Fruit fly (Drosophila melanogaster): Measurements from ENCODE around the gene TfIIB.

The TfIIB gene

dm6 chr2L:10408122-10408576 lies 23.0 kb upstream of the TfIIB start, which contains the start of the genes Ip259 and RpS27A (continued):
- TF ChIP-seq CG32767 (GFP tag; IDR thresholded peaks at IDR 0.05) (peak; percentile 61; the same call in 1 of the 2 replicates), fd64A (GFP tag; optimal IDR thresholded peaks at IDR 0.05) (peak; percentile 66), CG16779 (GFP tag; IDR thresholded peaks at IDR 0.05) (peak; percentile 80), Lpt (GFP tag; optimal IDR thresholded peaks at IDR 0.05) (no peak), cad (GFP tag; optimal IDR thresholded peaks at IDR 0.05) (no peak), C15 (GFP tag; IDR thresholded peaks at IDR 0.05) (peak; percentile 65; the same call in 2 of the 3 replicates), pros (GFP tag; optimal IDR thresholded peaks at IDR 0.05) (no peak), Hr51 (GFP tag; optimal IDR thresholded peaks at IDR 0.05) (peak in 1 of 2 experiments; percentile 38), CG18476 (GFP tag; optimal IDR thresholded peaks at IDR 0.05) (peak; percentile 42), tll (GFP tag; optimal IDR thresholded peaks at IDR 0.05) (no peak), sima (GFP tag; optimal IDR thresholded peaks at IDR 0.05) (peak; percentile 43), Doc2 (GFP tag; IDR thresholded peaks at IDR 0.05) (no peak), CG9817 (tag; optimal IDR thresholded peaks at IDR 0.05) (peak; percentile 70), chm (GFP tag; IDR thresholded peaks at IDR 0.05) (peak; percentile 86; the same call in 1 of the 2 replicates), gro (GFP tag; optimal IDR thresholded peaks at IDR 0.05) (peak; percentile 61), CG8359 (GFP tag; optimal IDR thresholded peaks at IDR 0.05; ENCODE audit: borderline replicate concordance) (peak; percentile 60), Mrtf (GFP tag; IDR thresholded peaks at IDR 0.05) (no peak; the same call in 1 of the 3 replicates), fd102C (GFP tag; optimal IDR thresholded peaks at IDR 0.05) (peak; percentile 2), CG30403 (GFP tag; optimal IDR thresholded peaks at IDR 0.05) (peak; percentile 56), knrl (GFP tag; IDR thresholded peaks at IDR 0.05; ENCODE audit: partially characterized antibody) (no peak; the same call in 2 of the 3 replicates), CG12104 (GFP tag; optimal IDR thresholded peaks at IDR 0.05) (peak; percentile 85), Hmr (GFP tag; optimal IDR thresholded peaks at IDR 0.05) (no peak), CkIIα-i1 (GFP tag; IDR thresholded peaks at IDR 0.05) (no peak), da (GFP tag; optimal IDR thresholded peaks at IDR 0.05) (peak; percentile 95), toy (GFP tag; IDR thresholded peaks at IDR 0.05) (no peak), Hmx (GFP tag; optimal IDR thresholded peaks at IDR 0.05) (peak; percentile 6), Ptx1 (GFP tag; IDR thresholded peaks at IDR 0.05) (peak; percentile 71; the same call in 1 of the 2 replicates), nerfin-2 (GFP tag; IDR thresholded peaks at IDR 0.05; ENCODE audit: partially characterized antibody) (no peak), gfzf (GFP tag; optimal IDR thresholded peaks at IDR 0.05) (peak; percentile 2), Trl (optimal IDR thresholded peaks at IDR 0.05) (no peak), Trl (GFP tag; optimal IDR thresholded peaks at IDR 0.05) (peak; percentile 78), CG10147 (GFP tag; optimal IDR thresholded peaks at IDR 0.05) (peak; percentile 66), ttk (GFP tag; IDR thresholded peaks at IDR 0.05) (peak; percentile 75), CG4820 (GFP tag; optimal IDR thresholded peaks at IDR 0.05) (peak; percentile 45), onecut (GFP tag; IDR thresholded peaks at IDR 0.05) (peak; percentile 75), CG4854 (GFP tag; optimal IDR thresholded peaks at IDR 0.05) (peak; percentile 57), Sin3A (optimal IDR thresholded peaks at IDR 0.05) (no peak), CG4424 (GFP tag; optimal IDR thresholded peaks at IDR 0.05) (peak; percentile 70), CG2678 (tag; optimal IDR thresholded peaks at IDR 0.05) (no peak), unpg (GFP tag; optimal IDR thresholded peaks at IDR 0.05) (peak; percentile 76), cwo (GFP tag; optimal IDR thresholded peaks at IDR 0.05) (no peak), CG2199 (GFP tag; IDR thresholded peaks at IDR 0.05) (no peak), psq (GFP tag; optimal IDR thresholded peaks at IDR 0.05) (peak; percentile 27), CG3847 (GFP tag; IDR thresholded peaks at IDR 0.05) (peak; percentile 78), sisA (GFP tag; IDR thresholded peaks at IDR 0.05) (no peak; the same call in 1 of the 2 replicates), Kr (GFP tag; optimal IDR thresholded peaks at IDR 0.05) (no peak), otp (GFP tag; IDR thresholded peaks at IDR 0.05) (no peak; the same call in 2 of the 3 replicates), pan (optimal IDR thresholded peaks at IDR 0.05) (no peak), pan (GFP tag; optimal IDR thresholded peaks at IDR 0.05 in 1 of 2, IDR thresholded peaks at IDR 0.05 in 1 of 2) (peak in 1 of 2 experiments; percentile 77), CG10366 (GFP tag; IDR thresholded peaks at IDR 0.05) (no peak; the same call in 1 of the 2 replicates), Nf-YC (tag; optimal IDR thresholded peaks at IDR 0.05) (peak; percentile 56), dimm (GFP tag; IDR thresholded peaks at IDR 0.05) (no peak)
